Worm (Caenorhabditis elegans): ENCODE measurements around the gene F52C6.4.

The F52C6.4 gene

ce11 chrII:1895762-1896161 lies 27.2 kb upstream of the F52C6.4 start, which contains the start of gene math-25:
math-25 (plus strand) TSS chrII:1896062.
- TF ChIP-seq fkh-6 (tag; optimal IDR thresholded peaks at IDR 0.05) (no peak), unc-55 (GFP tag; optimal IDR thresholded peaks at IDR 0.05) (no peak), eyg-1 (tag; optimal IDR thresholded peaks at IDR 0.05) (no peak), Y22D7AL.16 (tag; optimal IDR thresholded peaks at IDR 0.05) (no peak), unc-3 (GFP tag; conservative IDR thresholded peaks at IDR 0.05) (no peak), unc-3 (tag; optimal IDR thresholded peaks at IDR 0.05) (no peak), pha-4 (tag; optimal IDR thresholded peaks at IDR 0.05) (no peak), pha-2 (tag; optimal IDR thresholded peaks at IDR 0.05) (no peak)

ce11 chrII:1897936-1898335 lies 25.0 kb upstream of the F52C6.4 start, which contains the start of gene C46F9.6:
C46F9.6 (plus strand) TSS chrII:1898236.
- TF ChIP-seq pqm-1 (tag; optimal IDR thresholded peaks at IDR 0.05) (no peak), C38D4.7 (GFP tag; optimal IDR thresholded peaks at IDR 0.05) (no peak), madf-2 (tag; optimal IDR thresholded peaks at IDR 0.05) (no peak), ref-2 (tag; optimal IDR thresholded peaks at IDR 0.05) (no peak), ahr-1 (tag; optimal IDR thresholded peaks at IDR 0.05) (no peak), syd-9 (tag; optimal IDR thresholded peaks at IDR 0.05) (no peak)

- no peak for TF ChIP-seq tbx-7 (tag; optimal IDR thresholded peaks at IDR 0.05)
- TF ChIP-seq ahr-1 (tag; optimal IDR thresholded peaks at IDR 0.05) = no peak
- no peak for TF ChIP-seq unc-42 (tag; optimal IDR thresholded peaks at IDR 0.05)
- TF ChIP-seq ceh-18 (tag; optimal IDR thresholded peaks at IDR 0.05) = no peak
- TF ChIP-seq T23F11.4 (GFP tag; optimal IDR thresholded peaks at IDR 0.05) = no peak
- TF ChIP-seq ref-2 (tag; optimal IDR thresholded peaks at IDR 0.05) = no peak
- no peak for TF ChIP-seq ama-1 (optimal IDR thresholded peaks at IDR 0.05)
- no peak for TF ChIP-seq pros-1 (tag; optimal IDR thresholded peaks at IDR 0.05)
- TF ChIP-seq elt-4 (tag; optimal IDR thresholded peaks at IDR 0.05) = no peak
- no peak for TF ChIP-seq lim-6 (tag; optimal IDR thresholded peaks at IDR 0.05)
- TF ChIP-seq tbx-2 (tag; optimal IDR thresholded peaks at IDR 0.05) = no peak
- TF ChIP-seq hlh-6 (tag; optimal IDR thresholded peaks at IDR 0.05) = no peak
- TF ChIP-seq ceh-6 (GFP tag; optimal IDR thresholded peaks at IDR 0.05) = no peak
- no peak for TF ChIP-seq nfya-1 (tag; optimal IDR thresholded peaks at IDR 0.05)
- no peak for TF ChIP-seq ceh-22 (tag; optimal IDR thresholded peaks at IDR 0.05)
- TF ChIP-seq mec-3 (tag; optimal IDR thresholded peaks at IDR 0.05; ENCODE audit: borderline replicate concordance) = no peak
- no peak for TF ChIP-seq ceh-34 (tag; optimal IDR thresholded peaks at IDR 0.05)
Observed at ce11 chrII:1899934-1900333, 23.0 kb upstream of the F52C6.4 start, which contains the start of gene math-24. math-24 (plus strand) TSS chrII:1900234.

DNA sequence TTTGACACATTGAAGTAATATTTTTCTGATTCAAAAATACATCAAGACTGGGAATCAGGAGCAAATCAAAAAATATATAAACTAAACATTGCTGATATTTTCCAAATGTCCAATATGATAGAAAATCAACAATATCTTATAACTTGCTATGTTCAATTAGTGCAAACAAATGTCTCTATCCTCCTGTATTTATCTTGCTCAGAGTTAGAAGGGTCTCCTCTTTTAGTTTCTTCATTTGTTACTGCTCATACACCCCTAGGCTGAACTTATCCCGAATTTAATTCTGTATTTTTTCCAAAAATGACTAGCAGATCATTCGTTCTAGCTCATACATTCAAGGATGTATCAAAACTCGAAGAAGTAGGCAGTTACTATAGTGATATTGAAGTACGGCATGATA lies 21.0 kb upstream of the F52C6.4 start, which contains the start of gene math-23:
math-23 (plus strand) TSS at position 301 of the 400 bp plus-strand sequence.
- TF ChIP-seq tbx-2 (tag; optimal IDR thresholded peaks at IDR 0.05) (no peak), T23F11.4 (GFP tag; optimal IDR thresholded peaks at IDR 0.05) (no peak), fax-1 (tag; optimal IDR thresholded peaks at IDR 0.05) (no peak), ceh-19 (GFP tag; optimal IDR thresholded peaks at IDR 0.05) (no peak), pha-2 (tag; optimal IDR thresholded peaks at IDR 0.05) (no peak), sox-4 (tag; optimal IDR thresholded peaks at IDR 0.05) (no peak), npax-4 (tag; optimal IDR thresholded peaks at IDR 0.05) (no peak), nfya-1 (tag; optimal IDR thresholded peaks at IDR 0.05) (no peak), ceh-9 (tag; optimal IDR thresholded peaks at IDR 0.05) (no peak), ceh-6 (GFP tag; optimal IDR thresholded peaks at IDR 0.05) (no peak), gmeb-2 (tag; optimal IDR thresholded peaks at IDR 0.05) (no peak), madf-2 (tag; optimal IDR thresholded peaks at IDR 0.05) (no peak), ahr-1 (tag; optimal IDR thresholded peaks at IDR 0.05) (no peak), ceh-2 (tag; optimal IDR thresholded peaks at IDR 0.05) (no peak), eyg-1 (tag; optimal IDR thresholded peaks at IDR 0.05) (no peak), K09A11.1 (tag; optimal IDR thresholded peaks at IDR 0.05; ENCODE audit: insufficient read depth) (no peak), ceh-30 (tag; optimal IDR thresholded peaks at IDR 0.05) (no peak), pqm-1 (tag; optimal IDR thresholded peaks at IDR 0.05) (no peak), sox-2 (GFP tag; IDR thresholded peaks at IDR 0.05) (no peak), elt-2 (tag; optimal IDR thresholded peaks at IDR 0.05) (no peak)
